Fruit fly (Drosophila melanogaster) Kc167 (cell line): ENCODE measurements around the gene CG13097.

Source experiments
- Myc ChIP-seq: fragments of >200 bp; optimal IDR thresholded peaks from 2 replicates; lab custom pipeline; 2017; ENCODE audit warnings: missing external identifiers
- Sin3A ChIP-seq: fragments of >200 bp; optimal IDR thresholded peaks from 2 replicates; lab custom pipeline; 2018; ENCODE audit warnings: missing external identifiers
- h ChIP-seq: fragments of >200 bp; optimal IDR thresholded peaks from 3 replicates; lab custom pipeline; 2018; ENCODE audit warnings: missing external identifiers
- insv ChIP-seq: fragments of >200 bp; optimal IDR thresholded peaks from 3 replicates; lab custom pipeline; 2018; ENCODE audit warnings: missing external identifiers
- psq ChIP-seq: fragments of >200 bp; optimal IDR thresholded peaks from 2 replicates; lab custom pipeline; 2017; ENCODE audit warnings: missing external identifiers
- ttk ChIP-seq: sonication (Bioruptor generic); optimal IDR thresholded peaks from 2 replicates; lab custom pipeline; 2017; ENCODE audit warnings: missing external identifiers

Gene CG13097

DNA sequence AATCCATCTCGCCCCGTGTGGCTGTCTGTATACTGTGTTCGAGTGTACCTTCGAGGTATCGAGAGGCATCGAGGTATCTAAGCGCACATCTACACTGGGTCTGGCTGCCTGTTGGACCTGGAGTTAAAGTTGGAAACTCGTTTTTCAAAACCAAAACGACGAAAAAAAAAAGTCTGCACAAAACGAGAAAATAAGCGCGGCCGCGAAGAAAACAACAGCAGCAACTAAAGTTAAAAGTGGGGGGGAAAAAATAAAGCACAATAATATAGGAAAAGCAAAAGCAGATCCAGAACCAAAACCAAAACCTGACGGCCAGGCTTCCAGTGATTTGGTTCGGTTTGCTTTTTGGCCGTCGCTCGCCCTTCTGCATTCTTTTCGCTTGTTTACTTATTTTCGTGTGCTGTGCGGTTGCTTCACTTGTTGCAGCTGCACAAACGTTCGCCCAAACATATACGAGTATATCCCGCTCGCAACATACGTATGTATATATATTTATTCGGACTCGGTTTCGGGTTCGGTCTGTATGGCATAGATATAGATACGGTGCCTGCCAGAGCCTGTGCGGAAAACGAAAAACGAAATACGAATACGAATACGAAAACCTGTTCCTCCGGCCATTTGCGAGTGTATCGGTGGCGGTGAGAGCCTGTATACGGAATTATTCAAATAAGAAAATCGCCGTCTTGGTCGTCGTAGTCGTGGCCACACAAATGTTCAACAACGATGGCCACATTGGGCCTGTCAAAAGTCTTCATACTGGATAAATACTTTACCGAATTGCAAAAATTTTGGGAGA, 35.6 kb downstream of the CG13097 start:
- TF ChIP-seq Sin3A (lab: Kevin White, UChicago): no peak
- no peak for TF ChIP-seq h (lab: Kevin White, UChicago)
- TF ChIP-seq Myc (lab: Kevin White, UChicago): no peak
- no peak for TF ChIP-seq insv
- TF ChIP-seq psq (lab: Kevin White, UChicago): no peak
- no peak for TF ChIP-seq ttk (lab: Kevin White, UChicago)

- TF ChIP-seq ttk (lab: Kevin White, UChicago) (no peak), insv (no peak), Myc (lab: Kevin White, UChicago) (no peak), Sin3A (lab: Kevin White, UChicago) (no peak), psq (lab: Kevin White, UChicago) (no peak), h (lab: Kevin White, UChicago) (no peak)
Observed at dm6 chr2L:8478379-8478778, 36.3 kb downstream of the CG13097 start.

dm6 chr2L:8477971-8478370, 36.7 kb downstream of the CG13097 start:
- no peak for TF ChIP-seq Myc (lab: Kevin White, UChicago)
- no peak for TF ChIP-seq ttk (lab: Kevin White, UChicago)
- TF ChIP-seq insv: no peak
- TF ChIP-seq psq (lab: Kevin White, UChicago): no peak
- no peak for TF ChIP-seq h (lab: Kevin White, UChicago)
- no peak for TF ChIP-seq Sin3A (lab: Kevin White, UChicago)

- no peak for TF ChIP-seq ttk (lab: Kevin White, UChicago)
- TF ChIP-seq Myc (lab: Kevin White, UChicago): no peak
- TF ChIP-seq Sin3A (lab: Kevin White, UChicago): no peak
- no peak for TF ChIP-seq psq (lab: Kevin White, UChicago)
- TF ChIP-seq insv: no peak
- no peak for TF ChIP-seq h (lab: Kevin White, UChicago)
Observed at dm6 chr2L:8477049-8477448, 37.6 kb downstream of the CG13097 start, which contains the start of gene CheA29a. TSS of gene CheA29a (plus strand) at chr2L:8477349.

DNA sequence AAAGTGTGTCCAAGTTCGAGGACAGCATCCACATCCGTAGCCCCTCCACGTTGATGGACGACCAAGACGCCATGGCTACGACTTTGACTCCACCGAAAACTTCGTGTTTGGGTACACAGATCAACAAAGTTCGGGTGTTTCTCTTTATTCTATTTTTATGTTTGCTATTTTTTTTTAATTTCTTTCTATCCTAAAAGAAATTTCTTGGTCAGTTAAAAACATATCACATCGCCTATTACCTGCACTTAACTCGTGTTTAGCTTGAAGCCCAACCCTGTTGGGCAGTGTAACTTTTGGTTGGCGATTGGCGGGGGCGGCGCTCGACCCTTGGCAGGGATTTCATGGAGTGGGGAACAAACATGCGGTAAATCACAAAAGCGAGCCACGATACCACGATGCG, 41.2 kb downstream of the CG13097 start:
- no peak for TF ChIP-seq Myc (lab: Kevin White, UChicago)
- TF ChIP-seq insv: no peak
- TF ChIP-seq h (lab: Kevin White, UChicago): no peak
- no peak for TF ChIP-seq psq (lab: Kevin White, UChicago)
- TF ChIP-seq Sin3A (lab: Kevin White, UChicago): no peak
- TF ChIP-seq ttk (lab: Kevin White, UChicago): no peak

dm6 chr2L:8471667-8472066, 43.0 kb downstream of the CG13097 start:
- TF ChIP-seq Sin3A (lab: Kevin White, UChicago) (no peak), psq (lab: Kevin White, UChicago) (no peak), h (lab: Kevin White, UChicago) (no peak), Myc (lab: Kevin White, UChicago) (no peak), insv (no peak), ttk (lab: Kevin White, UChicago) (no peak)

DNA sequence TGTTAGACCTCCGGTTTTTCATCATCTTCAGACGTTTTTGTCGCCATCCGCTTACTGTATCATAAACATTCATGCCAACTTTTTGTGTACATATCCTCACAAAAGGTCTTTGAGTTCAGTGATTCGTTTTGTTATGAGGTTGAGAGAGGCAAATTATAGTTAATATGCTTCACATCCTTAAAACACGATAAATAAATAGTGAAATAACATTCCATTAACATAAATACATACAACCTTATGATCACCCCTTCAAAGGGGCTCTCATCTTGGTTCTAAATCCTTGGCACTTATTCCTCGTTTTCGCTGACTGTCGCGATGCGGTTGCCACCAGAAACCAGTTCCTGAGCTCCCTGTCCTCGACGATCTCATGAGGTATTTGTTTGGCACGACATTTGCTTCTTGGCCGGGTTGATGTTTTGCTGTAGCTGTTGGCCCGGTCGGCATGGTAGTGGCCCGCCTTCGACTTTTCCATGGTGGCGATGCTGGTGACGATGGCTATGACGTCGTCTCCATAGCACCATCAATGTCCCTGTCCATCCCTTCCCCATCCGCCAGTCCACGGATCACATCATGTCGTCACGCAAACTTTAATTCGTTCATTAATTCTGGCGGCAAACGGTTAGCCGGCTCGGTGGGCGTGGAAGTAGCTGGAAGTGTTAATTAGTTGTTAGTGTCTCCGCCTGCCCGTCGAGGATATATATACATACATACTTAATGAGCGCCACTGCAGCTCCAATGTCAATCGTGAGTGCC, 45.6 kb downstream of the CG13097 start:
- TF ChIP-seq Myc (lab: Kevin White, UChicago) (no peak), psq (lab: Kevin White, UChicago) (no peak), insv (no peak), Sin3A (lab: Kevin White, UChicago) (no peak), ttk (lab: Kevin White, UChicago) (no peak), h (lab: Kevin White, UChicago) (no peak)

dm6 chr2L:8466643-8467042, 48.0 kb downstream of the CG13097 start, which contains the start of gene dachs:
TSS of gene dachs (plus strand) at chr2L:8466817.
- TF ChIP-seq insv (no peak), Myc (lab: Kevin White, UChicago) (no peak), h (lab: Kevin White, UChicago) (no peak), psq (lab: Kevin White, UChicago) (no peak), ttk (lab: Kevin White, UChicago) (no peak), Sin3A (lab: Kevin White, UChicago) (no peak)

DNA sequence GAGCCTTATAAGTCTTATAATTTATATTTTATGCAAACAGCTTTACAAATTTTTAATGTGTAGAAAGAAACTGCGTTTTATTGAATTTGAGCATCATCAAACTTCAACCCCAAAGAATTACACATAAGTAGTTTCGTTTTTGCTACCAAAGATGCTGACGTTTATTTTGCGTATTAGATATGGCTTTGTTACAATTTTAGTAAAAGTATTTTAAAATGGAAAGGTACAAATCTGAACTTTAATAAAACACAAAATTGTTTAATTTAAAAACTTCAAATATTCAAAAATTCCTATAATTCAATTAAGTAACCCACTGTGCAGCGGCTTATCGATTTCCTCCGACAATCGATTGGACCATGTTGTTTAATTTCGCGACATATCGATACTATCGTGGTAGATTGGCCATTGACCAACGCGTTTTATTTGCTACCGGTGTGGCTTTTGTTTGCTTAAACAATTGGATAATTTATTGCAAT, 50.5 kb downstream of the CG13097 start, which contains the start of gene prg:
prg (plus strand) TSS at position 382 of the 476 bp plus-strand sequence.
- no peak for TF ChIP-seq Sin3A (lab: Kevin White, UChicago)
- TF ChIP-seq ttk (lab: Kevin White, UChicago): no peak
- TF ChIP-seq h (lab: Kevin White, UChicago): no peak
- no peak for TF ChIP-seq Myc (lab: Kevin White, UChicago)
- TF ChIP-seq psq (lab: Kevin White, UChicago): no peak

DNA sequence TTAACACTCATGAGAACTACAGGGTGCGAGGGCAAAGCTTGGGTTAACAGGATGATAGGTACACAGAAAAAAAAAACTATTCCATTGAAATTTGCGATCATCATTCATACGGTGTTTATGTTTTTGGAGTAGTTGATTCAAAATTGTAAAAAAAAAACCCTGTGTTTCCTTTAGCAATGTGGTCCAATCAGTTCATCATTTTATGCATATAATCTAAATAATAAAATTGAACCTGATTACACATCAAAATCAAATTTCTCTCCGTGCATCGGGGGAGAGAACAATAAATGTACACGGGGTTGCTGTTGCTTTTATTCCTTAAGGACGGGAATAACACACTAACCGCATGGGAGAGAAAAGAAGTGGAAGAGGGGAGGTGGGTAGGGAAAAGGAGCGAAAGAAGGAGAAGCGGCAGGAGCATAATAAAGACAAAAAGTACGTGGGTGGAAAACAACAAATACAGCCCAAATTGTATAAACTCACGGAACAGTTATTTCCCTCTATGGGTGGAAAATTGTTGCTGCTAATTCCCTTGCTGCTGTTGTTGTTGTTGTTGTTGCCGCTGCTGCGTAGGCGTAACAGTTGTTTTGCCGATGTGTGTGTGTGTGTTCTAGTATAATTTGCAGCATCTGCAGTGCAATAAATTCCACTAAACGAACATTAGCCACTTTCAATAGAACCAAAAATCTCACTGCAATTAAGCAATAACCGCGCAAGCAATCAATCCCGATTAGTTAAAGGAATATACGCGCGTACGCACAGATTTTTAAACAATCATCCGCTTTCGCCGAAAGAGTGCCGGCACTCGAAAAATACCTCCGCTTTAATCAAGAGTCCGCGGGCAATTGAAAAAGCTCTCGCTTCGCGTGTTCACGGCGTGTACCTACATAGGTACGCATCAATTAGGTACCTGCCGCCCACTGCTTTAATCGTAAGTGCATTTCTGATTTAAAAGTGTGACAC, 51.2 kb downstream of the CG13097 start, which contains the start of gene Agpat2:
Agpat2 (minus strand) TSS at position 851 of the 963 bp plus-strand sequence.
- TF ChIP-seq h (lab: Kevin White, UChicago) (no peak), Sin3A (lab: Kevin White, UChicago) (no peak)
